Fruit fly (Drosophila melanogaster): ENCODE measurements around the gene CG42682.

dm6 chr2L:14802034-14802433 is 40.1 kb upstream of the CG42682 start, which contains the start of gene CG33308:
- TF ChIP-seq Dll (optimal IDR thresholded peaks at IDR 0.05) (no peak), CG8478 (optimal IDR thresholded peaks at IDR 0.05) (no peak), psq (optimal IDR thresholded peaks at IDR 0.05) (no peak), pan (optimal IDR thresholded peaks at IDR 0.05) (no peak), usp (GFP tag; optimal IDR thresholded peaks at IDR 0.05) (no peak)

Data from whole organism.